Worm (Caenorhabditis elegans) whole organism, early embryonic: ENCODE data around the gene F59B10.4.

Source experiments
- B0310.2 ChIP-seq: sonication (generic microtip); optimal IDR thresholded peaks from 2 replicates; lab custom pipeline; 2016; ENCODE audit warnings: mild to moderate bottlenecking, missing genetic modification characterization, missing compliant biosample characterization
- aly-1 ChIP-seq: sonication (generic microtip); optimal IDR thresholded peaks from 2 replicates; lab custom pipeline; 2016; ENCODE audit warnings: missing genetic modification characterization, missing compliant biosample characterization
- ama-1 ChIP-seq: fragments of 150-350 bp; optimal IDR thresholded peaks from 2 replicates; lab custom pipeline; 2014
- ets-7 ChIP-seq: sonication (generic microtip); optimal IDR thresholded peaks from 2 replicates; lab custom pipeline; 2016; ENCODE audit warnings: missing genotype, missing genetic modification characterization, missing compliant biosample characterization
- hmbx-1 ChIP-seq: sonication (generic microtip); optimal IDR thresholded peaks from 2 replicates; lab custom pipeline; 2016; ENCODE audit warnings: mild to moderate bottlenecking, missing genetic modification characterization, missing compliant biosample characterization
- hmg-4 ChIP-seq: fragments of 200-800 bp; sonication (Bioruptor generic); optimal IDR thresholded peaks from 2 replicates; lab custom pipeline; 2018; ENCODE audit warnings: mild to moderate bottlenecking, missing genetic modification characterization, missing compliant biosample characterization
- hnd-1 ChIP-seq: sonication (generic microtip); optimal IDR thresholded peaks from 2 replicates; lab custom pipeline; 2016; ENCODE audit warnings: missing genetic modification characterization, missing compliant biosample characterization
- tbx-37 ChIP-seq: fragments of 200-800 bp; sonication (Bioruptor generic); conservative IDR thresholded peaks from 2 replicates; pipeline ENCODE4 v1.3.6; 2022; ENCODE audit warnings: missing genetic modification reagents, missing genetic modification characterization, missing compliant biosample characterization

- TF ChIP-seq aly-1 (tag; lab: Kevin White, UChicago) (no peak), ets-7 (tag; lab: Kevin White, UChicago) (no peak), hmg-4 (GFP tag; lab: Kevin White, UChicago) (no peak), tbx-37 (GFP tag; lab: Robert Waterston, UW) (no peak), hmbx-1 (tag; lab: Kevin White, UChicago) (no peak), hnd-1 (tag; lab: Kevin White, UChicago) (no peak), B0310.2 (tag; lab: Kevin White, UChicago) (no peak), ama-1 (lab: Kevin White, UChicago) (no peak)
Observed at ce11 chrII:10545213-10545612, 26.3 kb upstream of the F59B10.4 start.
